Worm (Caenorhabditis elegans) whole organism, L4 larva: Measurements from ENCODE around the gene dpf-1.

Experiments used
- F26F4.8 ChIP-seq: fragments of 200-800 bp; sonication (Bioruptor generic); conservative IDR thresholded peaks from 2 replicates; pipeline ENCODE4 v1.3.6; 2022; ENCODE audit warnings: missing genetic modification characterization, missing compliant biosample characterization
- F37D6.2 ChIP-seq: sonication (generic microtip); optimal IDR thresholded peaks from 2 replicates; lab custom pipeline; 2016; ENCODE audit warnings: mild to moderate bottlenecking, missing genetic modification characterization, missing compliant biosample characterization
- F44E2.7 ChIP-seq: fragments of 200-800 bp; sonication (Bioruptor generic); IDR thresholded peaks from 2 replicates; pipeline ENCODE4 v2.1.2; 2022; ENCODE audit warnings: missing genetic modification characterization, missing compliant biosample characterization
- T20F7.1 ChIP-seq: fragments of 200-800 bp; sonication (Bioruptor generic); optimal IDR thresholded peaks from 2 replicates; lab custom pipeline; 2018; ENCODE audit warnings: mild to moderate bottlenecking, missing genetic modification characterization, missing compliant biosample characterization
- Y105C5A.15 ChIP-seq: fragments of 200-800 bp; sonication (Bioruptor generic); IDR thresholded peaks from 2 replicates; pipeline ENCODE4 v1.3.6; 2022; ENCODE audit warnings: missing genetic modification characterization, missing compliant biosample characterization
- Y48G9A.11 ChIP-seq: fragments of 200-800 bp; sonication (Bioruptor generic); IDR thresholded peaks from 2 replicates; pipeline ENCODE4 v1.3.6; 2022; ENCODE audit warnings: missing genetic modification reagents, missing genetic modification characterization, missing compliant biosample characterization
- Y5F2A.4 ChIP-seq: fragments of 200-800 bp; sonication (Bioruptor generic); optimal IDR thresholded peaks from 2 replicates; lab custom pipeline; 2018; ENCODE audit warnings: mild to moderate bottlenecking, missing genetic modification characterization, missing compliant biosample characterization
- Y75B8A.6 ChIP-seq: fragments of 200-800 bp; sonication (Bioruptor generic); IDR thresholded peaks from 2 replicates; pipeline ENCODE4 v1.3.6; 2022; ENCODE audit warnings: missing genetic modification reagents, missing genetic modification characterization, missing compliant biosample characterization
- aha-1 ChIP-seq: fragments of 150-350 bp; peaks from one replicate; lab custom pipeline; 2014; ENCODE audit warnings: missing biosample characterization, missing genetic modification characterization
- ceh-32 ChIP-seq: sonication (generic microtip); optimal IDR thresholded peaks from 2 replicates; lab custom pipeline; 2016; ENCODE audit warnings: mild to moderate bottlenecking, missing genetic modification characterization, missing compliant biosample characterization; ENCODE audit not compliant: poor library complexity
- ces-1 ChIP-seq: fragments of 150-350 bp; sonication (generic microtip); optimal IDR thresholded peaks from 4 replicates; lab custom pipeline; 2014; ENCODE audit warnings: missing biosample characterization, missing genetic modification reagents, missing genetic modification characterization
- daf-12 ChIP-seq: fragments of 150-350 bp; optimal IDR thresholded peaks from 2 replicates; lab custom pipeline; 2014; ENCODE audit warnings: missing biosample characterization, missing genetic modification reagents, missing genetic modification characterization
- daf-16 ChIP-seq, 3 experiments: sonication (generic microtip); optimal IDR thresholded peaks; 2 replicates each; lab custom pipeline; 2016 to 2017; ENCODE audit warnings: missing genetic modification characterization in 3 of 3, missing genetic modification reagents in 3 of 3, mild to moderate bottlenecking in 2 of 3, missing compliant biosample characterization in 2 of 3, missing biosample characterization in 1 of 3, moderate library complexity in 1 of 3
- daf-8 ChIP-seq: fragments of 200-800 bp; sonication (Bioruptor generic); IDR thresholded peaks from 2 replicates; pipeline ENCODE4 v1.3.6; 2022; ENCODE audit warnings: missing genetic modification characterization, missing compliant biosample characterization
- dmd-6 ChIP-seq: fragments of 200-800 bp; sonication (Bioruptor generic); IDR thresholded peaks from 2 replicates; pipeline ENCODE4 v1.3.6; 2022; ENCODE audit warnings: missing genetic modification reagents, missing genetic modification characterization, missing compliant biosample characterization
- dmd-8 ChIP-seq: fragments of 200-800 bp; sonication (Bioruptor generic); IDR thresholded peaks from 2 replicates; pipeline ENCODE4 v1.3.6; 2022; ENCODE audit warnings: missing genetic modification characterization, missing compliant biosample characterization
- egl-27 ChIP-seq: sonication (generic microtip); optimal IDR thresholded peaks from 3 replicates; lab custom pipeline; 2017; ENCODE audit warnings: missing biosample characterization, missing genetic modification reagents, missing genetic modification characterization
- lin-1 ChIP-seq: fragments of 200-800 bp; sonication (Bioruptor generic); IDR thresholded peaks from 2 replicates; pipeline ENCODE4 v1.3.6; 2022; ENCODE audit warnings: missing genetic modification reagents, missing genetic modification characterization, missing compliant biosample characterization
- lin-13 ChIP-seq: fragments of 150-350 bp; optimal IDR thresholded peaks from 2 replicates; lab custom pipeline; 2014; ENCODE audit warnings: missing biosample characterization, missing genetic modification reagents, missing genetic modification characterization
- lin-15B ChIP-seq: fragments of 150-350 bp; sonication (generic microtip); optimal IDR thresholded peaks from 3 replicates; lab custom pipeline; 2014; ENCODE audit warnings: missing biosample characterization, missing genetic modification characterization
- lin-38 ChIP-seq: fragments of 200-800 bp; sonication (Bioruptor generic); IDR thresholded peaks from 2 replicates; pipeline ENCODE4 v1.3.6; 2022; ENCODE audit warnings: missing genetic modification reagents, missing genetic modification characterization, missing compliant biosample characterization
- lsy-2 ChIP-seq, 2 experiments: fragments of 150-350 bp in 1 of 2; sonication (generic microtip) in 1 of 2; optimal IDR thresholded peaks; 2 replicates each; lab custom pipeline; 2014 to 2017; ENCODE audit warnings: missing biosample characterization in 2 of 2, missing genetic modification characterization in 2 of 2
- madf-5 ChIP-seq, 2 experiments: fragments of 200-800 bp; sonication (Bioruptor generic); IDR thresholded peaks; 2 replicates each; pipeline ENCODE4 v1.3.6; 2022; ENCODE audit warnings: missing compliant biosample characterization in 2 of 2, missing genetic modification characterization in 2 of 2
- mdl-1 ChIP-seq, 2 experiments: fragments of 150-350 bp in 1 of 2; sonication (generic microtip) in 1 of 2; optimal IDR thresholded peaks; 2 replicates each; lab custom pipeline; 2014 to 2017; ENCODE audit warnings: missing biosample characterization in 2 of 2, missing genetic modification characterization in 2 of 2
- mdt-29 ChIP-seq: fragments of 200-800 bp; sonication (Bioruptor generic); IDR thresholded peaks from 2 replicates; pipeline ENCODE4 v1.3.6; 2022; ENCODE audit warnings: missing genetic modification reagents, missing genetic modification characterization, missing compliant biosample characterization
- mxl-2 ChIP-seq: fragments of 200-800 bp; sonication (Bioruptor generic); conservative IDR thresholded peaks from 2 replicates; pipeline ENCODE4 v1.3.6; 2022; ENCODE audit warnings: missing genetic modification reagents, missing genetic modification characterization, missing compliant biosample characterization
- mxl-3 ChIP-seq: fragments of 200-800 bp; sonication (Bioruptor generic); optimal IDR thresholded peaks from 2 replicates; lab custom pipeline; 2018; ENCODE audit warnings: mild to moderate bottlenecking, missing genetic modification characterization, missing compliant biosample characterization
- nhr-10 ChIP-seq: fragments of 150-350 bp; optimal IDR thresholded peaks from 2 replicates; lab custom pipeline; 2014; ENCODE audit warnings: missing biosample characterization, missing genetic modification characterization
- nhr-111 ChIP-seq: fragments of 200-800 bp; sonication (Bioruptor generic); optimal IDR thresholded peaks from 2 replicates; lab custom pipeline; 2018; ENCODE audit warnings: mild to moderate bottlenecking, missing genetic modification characterization, missing compliant biosample characterization
- nhr-25 ChIP-seq: sonication (generic microtip); optimal IDR thresholded peaks from 2 replicates; lab custom pipeline; 2017; ENCODE audit warnings: missing genetic modification characterization, mild to moderate bottlenecking, missing compliant biosample characterization, antibody characterized with exemption, moderate library complexity, borderline replicate concordance; ENCODE audit not compliant: insufficient read depth
- nhr-42 ChIP-seq: fragments of 200-800 bp; sonication (Bioruptor generic); IDR thresholded peaks from 2 replicates; pipeline ENCODE4 v1.3.6; 2022; ENCODE audit warnings: missing genetic modification characterization, missing compliant biosample characterization
- pha-4 ChIP-seq, 2 experiments: fragments of 150-350 bp in 1 of 2; fragments of 200-800 bp in 1 of 2; sonication (Bioruptor generic) in 1 of 2; IDR thresholded peaks in 1 of 2; optimal IDR thresholded peaks in 1 of 2; 2 replicates each; pipeline versions ENCODE4 v1.3.6 to Lab custom; 2014 to 2022; ENCODE audit warnings: missing genetic modification characterization in 2 of 2, missing genetic modification reagents in 2 of 2, missing biosample characterization in 1 of 2, missing compliant biosample characterization in 1 of 2
- php-3 ChIP-seq: fragments of 200-800 bp; sonication (Bioruptor generic); IDR thresholded peaks from 2 replicates; pipeline ENCODE4 v1.3.6; 2022; ENCODE audit warnings: missing genetic modification reagents, missing genetic modification characterization, missing compliant biosample characterization
- saeg-2 ChIP-seq: fragments of 200-800 bp; sonication (Bioruptor generic); IDR thresholded peaks from 2 replicates; pipeline ENCODE4 v1.3.6; 2022; ENCODE audit warnings: missing genetic modification reagents, missing genetic modification characterization, missing compliant biosample characterization
- skn-1 ChIP-seq: fragments of 150-350 bp; optimal IDR thresholded peaks from 2 replicates; lab custom pipeline; 2014; ENCODE audit warnings: missing biosample characterization, missing genetic modification characterization
- unc-39 ChIP-seq: sonication (generic microtip); optimal IDR thresholded peaks from 2 replicates; lab custom pipeline; 2017; ENCODE audit warnings: missing biosample characterization, missing genetic modification characterization
- unc-62 ChIP-seq, 3 experiments: fragments of 150-350 bp in 1 of 3; sonication (generic microtip); optimal IDR thresholded peaks in 2 of 3; peaks in 1 of 3; 1 replicate in 1 of 3; 2 replicates in 2 of 3; lab custom pipeline; 2014 to 2017; ENCODE audit warnings: missing biosample characterization in 3 of 3, missing genetic modification characterization in 3 of 3, missing genetic modification reagents in 3 of 3, missing genotype in 1 of 3
- zag-1 ChIP-seq: fragments of 150-350 bp; optimal IDR thresholded peaks from 2 replicates; lab custom pipeline; 2014; ENCODE audit warnings: missing biosample characterization, missing genetic modification characterization
- zip-2 ChIP-seq: fragments of 150-350 bp; optimal IDR thresholded peaks from 2 replicates; lab custom pipeline; 2014; ENCODE audit warnings: missing biosample characterization, missing genetic modification characterization
- ztf-7 ChIP-seq: fragments of 150-350 bp; optimal IDR thresholded peaks from 2 replicates; lab custom pipeline; 2014; ENCODE audit warnings: missing biosample characterization, missing genetic modification characterization

The dpf-1 gene

ce11 chrV:15454322-15454721 lies 16.8 kb upstream of the dpf-1 start (continued):
- TF ChIP-seq pha-4 (GFP tag; IDR thresholded peaks at IDR 0.05; lab: Robert Waterston, UW) (no peak), pha-4 (tag; optimal IDR thresholded peaks at IDR 0.05; lab: Kevin White, UChicago) (no peak), dmd-6 (GFP tag; lab: Robert Waterston, UW) (no peak), unc-62 (GFP tag; optimal IDR thresholded peaks at IDR 0.05 in 1 of 2; lab: Kevin White, UChicago) (no peak), unc-62 (tag; optimal IDR thresholded peaks at IDR 0.05; lab: Kevin White, UChicago) (no peak), Y105C5A.15 (GFP tag; lab: Robert Waterston, UW) (peak; percentile 82; the same call in 1 of the 2 replicates), Y48G9A.11 (GFP tag; lab: Robert Waterston, UW) (0 out of 2 replicates have a peak, but pooled peaks have one; percentile 34), Y75B8A.6 (GFP tag; lab: Robert Waterston, UW) (peak; percentile 57; the same call in 1 of the 2 replicates), F26F4.8 (GFP tag; lab: Robert Waterston, UW) (0 out of 2 replicates have a peak, but pooled peaks have one; percentile 66), php-3 (GFP tag; lab: Robert Waterston, UW) (0 out of 2 replicates have a peak, but pooled peaks have one; percentile 41), F44E2.7 (peak; percentile 48; the same call in 1 of the 2 replicates), T20F7.1 (GFP tag; lab: Kevin White, UChicago) (no peak), nhr-10 (tag; lab: Kevin White, UChicago) (no peak), zag-1 (no peak), mdt-29 (peak; percentile 26; the same call in 1 of the 2 replicates), madf-5 (GFP tag; IDR thresholded peaks at IDR 0.05; lab: Robert Waterston, UW) (peak in 1 of 2 experiments; percentile 65; a peak in 1 of 4 replicates)

ce11 chrV:15459088-15459487 lies 12.0 kb upstream of the dpf-1 start, which contains the start of gene str-71:
Gene str-71 (minus strand): TSS chrV:15459188.
- TF ChIP-seq aha-1 (peak; percentile 83), zip-2 (no peak)

DNA sequence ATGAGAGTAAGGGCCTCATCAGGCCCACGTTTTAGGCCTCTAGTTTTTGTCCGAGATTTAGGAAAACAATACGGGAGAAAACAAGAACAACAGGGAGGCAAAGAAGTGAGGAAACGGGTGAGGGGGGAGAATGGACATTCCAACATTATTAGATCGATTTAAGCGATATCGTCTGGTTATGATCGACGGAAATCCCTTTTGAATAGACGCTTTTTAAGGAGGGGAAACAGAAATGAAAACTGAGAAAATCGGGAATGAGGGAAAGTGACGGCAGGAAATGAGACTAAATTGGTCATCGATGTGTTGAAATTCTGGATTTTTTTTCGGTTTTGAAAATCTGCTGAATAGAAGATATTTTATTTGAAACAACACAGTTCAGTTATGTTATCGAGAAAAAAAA lies 6.7 kb upstream of the dpf-1 start, which contains the start of gene rocf-1:
rocf-1 (minus strand) TSS at position 101 of the 400 bp plus-strand sequence.
- TF ChIP-seq dmd-8 (GFP tag; lab: Robert Waterston, UW) (0 out of 2 replicates have a peak, but pooled peaks have one; percentile 31), lin-15B (tag; lab: Kevin White, UChicago) (no peak)

- no peak for TF ChIP-seq ztf-7 (tag; lab: Kevin White, UChicago)
- peak; percentile 63; the same call in 1 of the 2 replicates for TF ChIP-seq daf-8
- TF ChIP-seq F37D6.2 (tag; lab: Kevin White, UChicago), result peak; percentile 83
- peak; percentile 94 for TF ChIP-seq nhr-42 (GFP tag; lab: Robert Waterston, UW)
- peak; percentile 93 for TF ChIP-seq lin-13 (GFP tag; lab: Kevin White, UChicago)
- TF ChIP-seq lin-1 (GFP tag; lab: Robert Waterston, UW), result peak; percentile 92
- no peak for TF ChIP-seq skn-1 (tag; lab: Kevin White, UChicago)
- peak; percentile 46 to 77 for TF ChIP-seq mdl-1 (tag; optimal IDR thresholded peaks at IDR 0.05; lab: Kevin White, UChicago)
- TF ChIP-seq F44E2.7, result peak; percentile 95
- TF ChIP-seq ces-1 (GFP tag; lab: Kevin White, UChicago), result peak; percentile 36
- no peak for TF ChIP-seq daf-12 (tag; lab: Kevin White, UChicago)
- peak; percentile 97 for TF ChIP-seq F26F4.8 (GFP tag; lab: Robert Waterston, UW)
- TF ChIP-seq T20F7.1 (GFP tag; lab: Kevin White, UChicago), result no peak
- peak; percentile 81 for TF ChIP-seq Y5F2A.4
- TF ChIP-seq pha-4 (GFP tag; IDR thresholded peaks at IDR 0.05; lab: Robert Waterston, UW), result no peak; the same call in none of the 2 replicates
- TF ChIP-seq pha-4 (tag; optimal IDR thresholded peaks at IDR 0.05; lab: Kevin White, UChicago), result peak; percentile 53
- TF ChIP-seq lin-15B (tag; lab: Kevin White, UChicago), result no peak
- TF ChIP-seq daf-16 (GFP tag; optimal IDR thresholded peaks at IDR 0.05; lab: Kevin White, UChicago), result peak; percentile 91 to 96
- TF ChIP-seq daf-16 (tag; optimal IDR thresholded peaks at IDR 0.05; lab: Kevin White, UChicago), result peak; percentile 84
- peak; percentile 74 for TF ChIP-seq ceh-32 (tag; lab: Kevin White, UChicago)
- peak; percentile 98 for TF ChIP-seq dmd-8 (GFP tag; lab: Robert Waterston, UW)
- TF ChIP-seq unc-39 (tag; lab: Kevin White, UChicago), result no peak
- no peak for TF ChIP-seq egl-27 (tag; lab: Kevin White, UChicago)
- TF ChIP-seq lsy-2 (tag; optimal IDR thresholded peaks at IDR 0.05; lab: Kevin White, UChicago), result no peak
- TF ChIP-seq mxl-2 (GFP tag; lab: Robert Waterston, UW), result peak; percentile 85
- peak; percentile 92 for TF ChIP-seq Y48G9A.11 (GFP tag; lab: Robert Waterston, UW)
- TF ChIP-seq lin-38 (GFP tag; lab: Robert Waterston, UW), result peak; percentile 89
- TF ChIP-seq Y105C5A.15 (GFP tag; lab: Robert Waterston, UW), result peak; percentile 97
- peak; percentile 76 for TF ChIP-seq mxl-3 (GFP tag; lab: Kevin White, UChicago)
- peak; percentile 80 for TF ChIP-seq nhr-25 (tag; lab: Kevin White, UChicago)
- TF ChIP-seq nhr-111 (GFP tag; lab: Kevin White, UChicago), result peak; percentile 86
- TF ChIP-seq saeg-2 (GFP tag; lab: Robert Waterston, UW), result peak; percentile 92
Measured at ce11 chrV:15465032-15465727, 5.9 kb upstream of the dpf-1 start, which contains the start of gene pqn-71. Gene pqn-71 (plus strand): TSS chrV:15465677.
